Fruit fly (Drosophila melanogaster): ENCODE measurements around the gene Rpt2.

Gene Rpt2

DNA sequence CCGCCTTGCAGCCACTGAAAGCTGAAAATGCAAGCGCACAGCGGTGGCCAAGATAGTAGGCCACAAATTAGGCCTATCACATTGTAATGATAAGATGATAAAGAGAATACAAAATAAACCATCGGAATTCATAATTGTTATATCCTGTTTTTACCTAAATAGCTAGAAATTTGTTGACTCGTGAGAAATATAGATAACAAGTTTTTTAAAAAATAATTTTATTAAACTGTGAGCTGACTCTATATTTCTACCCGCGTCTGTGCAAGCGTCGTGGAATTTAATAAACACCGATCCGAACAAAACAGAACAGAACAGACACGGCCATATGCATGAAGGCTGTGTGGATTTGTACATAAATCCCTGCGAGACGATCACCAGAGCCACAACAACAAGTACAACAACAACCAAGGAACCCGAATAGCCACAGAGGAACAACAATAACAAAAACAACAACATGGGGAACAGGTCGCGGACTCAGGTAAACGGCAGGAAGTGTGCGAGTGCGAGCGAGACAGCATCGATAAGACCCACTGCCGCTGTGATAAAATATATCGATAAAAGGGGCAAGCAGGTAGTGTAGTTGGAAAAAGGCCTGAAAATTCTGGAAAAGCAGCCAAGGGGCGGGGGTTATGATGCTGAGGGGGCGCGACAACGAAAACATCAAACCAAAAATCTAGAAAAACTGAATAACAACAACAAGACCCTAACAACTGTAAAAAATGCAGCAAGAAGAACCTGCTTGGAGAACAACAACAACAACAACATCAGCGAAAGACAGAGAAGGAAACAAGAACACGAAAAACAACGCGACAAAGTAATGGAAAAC, 44.9 kb downstream of the Rpt2 start (continued):
- peak; percentile 71 for TF ChIP-seq CG12155 (GFP tag; optimal IDR thresholded peaks at IDR 0.05)
- TF ChIP-seq ATbp (GFP tag; optimal IDR thresholded peaks at IDR 0.05), result peak; percentile 89
- peak; percentile 93 for TF ChIP-seq ci (GFP tag; IDR thresholded peaks at IDR 0.05)
- peak; percentile 75 for TF ChIP-seq bab2 (GFP tag; optimal IDR thresholded peaks at IDR 0.05)
- peak; percentile 58 for TF ChIP-seq CG6683 (GFP tag; optimal IDR thresholded peaks at IDR 0.05)
- peak; percentile 89 for TF ChIP-seq CG13424 (tag; optimal IDR thresholded peaks at IDR 0.05)
- peak; percentile 76 to 88 for TF ChIP-seq chif (GFP tag; optimal IDR thresholded peaks at IDR 0.05)
- no peak for TF ChIP-seq h (optimal IDR thresholded peaks at IDR 0.05)
- TF ChIP-seq Ets65A (GFP tag), result peak; percentile 90
- no peak for TF ChIP-seq knrl (GFP tag; IDR thresholded peaks at IDR 0.05; ENCODE audit: partially characterized antibody)
- no peak for TF ChIP-seq usp (GFP tag; optimal IDR thresholded peaks at IDR 0.05)
- TF ChIP-seq Lpt (GFP tag; optimal IDR thresholded peaks at IDR 0.05), result peak; percentile 30
- no peak for TF ChIP-seq psq (GFP tag; optimal IDR thresholded peaks at IDR 0.05)
- TF ChIP-seq Awh (GFP tag; IDR thresholded peaks at IDR 0.05), result peak; percentile 86
- TF ChIP-seq jing (GFP tag; optimal IDR thresholded peaks at IDR 0.05), result peak; percentile 70
- TF ChIP-seq HLH3B (GFP tag; IDR thresholded peaks at IDR 0.05), result peak; percentile 82
- TF ChIP-seq bbx (GFP tag; IDR thresholded peaks at IDR 0.05; ENCODE audit: partially characterized antibody), result no peak
- TF ChIP-seq ssp (GFP tag; IDR thresholded peaks at IDR 0.05), result peak; percentile 71
- peak; percentile 82 for TF ChIP-seq dysf (GFP tag; IDR thresholded peaks at IDR 0.05)
- peak; percentile 86 for TF ChIP-seq PHDP (tag; optimal IDR thresholded peaks at IDR 0.05)
- peak; percentile 45 for TF ChIP-seq CG15479 (GFP tag; optimal IDR thresholded peaks at IDR 0.05)
- no peak for TF ChIP-seq Bgb (GFP tag; IDR thresholded peaks at IDR 0.05; ENCODE audit: partially characterized antibody)
- TF ChIP-seq CoRest (tag; optimal IDR thresholded peaks at IDR 0.05), result peak; percentile 89
- TF ChIP-seq Vsx1 (GFP tag; optimal IDR thresholded peaks at IDR 0.05), result peak; percentile 70
- peak; percentile 56 for TF ChIP-seq Hmr (GFP tag; optimal IDR thresholded peaks at IDR 0.05)
- peak; percentile 78; the same call in 2 of the 3 replicates for TF ChIP-seq Mrtf (GFP tag; IDR thresholded peaks at IDR 0.05)
- TF ChIP-seq CG10462 (GFP tag; optimal IDR thresholded peaks at IDR 0.05), result peak; percentile 74
- peak; percentile 52; the same call in 1 of the 3 replicates for TF ChIP-seq CG11560 (tag; IDR thresholded peaks at IDR 0.05)
- TF ChIP-seq ase (GFP tag; IDR thresholded peaks at IDR 0.05), result peak; percentile 78; the same call in 2 of the 3 replicates
- TF ChIP-seq Trl (optimal IDR thresholded peaks at IDR 0.05), result no peak
- TF ChIP-seq Trl (GFP tag; optimal IDR thresholded peaks at IDR 0.05), result peak; percentile 70
- TF ChIP-seq Fer1 (GFP tag; optimal IDR thresholded peaks at IDR 0.05), result peak; percentile 72
- TF ChIP-seq CG14667 (GFP tag; IDR thresholded peaks at IDR 0.05), result peak; percentile 57
- peak; percentile 91 for TF ChIP-seq CG10267 (tag; optimal IDR thresholded peaks at IDR 0.05)
- TF ChIP-seq HLHmδ (GFP tag; optimal IDR thresholded peaks at IDR 0.05), result no peak
- TF ChIP-seq wek (GFP tag; optimal IDR thresholded peaks at IDR 0.05), result peak; percentile 55
- no peak for TF ChIP-seq Doc2 (GFP tag; IDR thresholded peaks at IDR 0.05)
- TF ChIP-seq kni (GFP tag; optimal IDR thresholded peaks at IDR 0.05), result peak; percentile 80
- peak; percentile 1 for TF ChIP-seq Sry-δ (GFP tag; optimal IDR thresholded peaks at IDR 0.05)
- peak; percentile 97 for TF ChIP-seq CG10979 (tag; optimal IDR thresholded peaks at IDR 0.05)
- peak; percentile 95 for TF ChIP-seq CG15696 (tag; optimal IDR thresholded peaks at IDR 0.05)
- TF ChIP-seq E2f1 (GFP tag; IDR thresholded peaks at IDR 0.05), result peak; percentile 82
- TF ChIP-seq Blimp-1 (GFP tag; optimal IDR thresholded peaks at IDR 0.05), result peak; percentile 92
- TF ChIP-seq schlank (tag; optimal IDR thresholded peaks at IDR 0.05), result no peak
- no peak for TF ChIP-seq CG14860 (GFP tag; IDR thresholded peaks at IDR 0.05; ENCODE audit: partially characterized antibody)
- TF ChIP-seq CG9215 (GFP tag; IDR thresholded peaks at IDR 0.05), result peak; percentile 50; the same call in 1 of the 2 replicates
- TF ChIP-seq E2f2 (GFP tag; IDR thresholded peaks at IDR 0.05), result peak; percentile 69
- TF ChIP-seq CG4820 (GFP tag; optimal IDR thresholded peaks at IDR 0.05), result peak; percentile 89
- TF ChIP-seq nau (GFP tag; optimal IDR thresholded peaks at IDR 0.05), result peak; percentile 62

Data from whole organism, embryonic.